Fruit fly (Drosophila melanogaster): ENCODE data around the gene CG32069.

Gene CG32069

DNA sequence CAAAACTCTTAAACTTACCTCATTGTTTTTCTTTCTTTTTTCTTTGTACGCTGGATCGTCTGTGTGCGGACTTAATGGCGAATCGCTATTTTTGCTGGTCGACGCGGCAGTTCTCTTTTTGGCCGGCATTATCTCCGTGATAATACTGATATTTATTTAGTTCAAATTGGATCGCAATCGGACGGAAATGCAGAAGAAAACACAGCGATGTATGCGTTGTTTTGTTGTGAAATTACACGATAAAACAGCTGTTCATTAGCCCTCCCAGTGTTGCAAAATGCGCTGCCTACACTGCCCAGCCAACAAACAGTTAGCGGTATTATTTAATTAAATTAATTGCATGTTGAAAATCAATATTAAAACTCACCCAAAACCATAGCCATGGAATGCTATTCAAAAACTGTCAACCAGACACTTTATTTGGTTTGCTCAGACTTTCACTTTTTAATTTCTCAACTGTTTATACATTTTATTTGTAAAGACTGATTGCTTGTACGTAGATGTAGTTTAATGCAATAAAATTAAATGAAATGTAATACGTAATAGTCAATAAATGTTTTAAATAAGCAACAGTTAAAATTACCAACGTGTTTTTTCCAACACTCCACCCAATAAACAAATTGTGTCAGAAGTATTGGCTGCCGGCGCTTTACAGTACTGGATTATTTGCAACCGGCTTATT is 35.7 kb upstream of the CG32069 start, which contains the start of the genes Irbp18 and APP-BP1 (continued):
- TF ChIP-seq fd3F (GFP tag; optimal IDR thresholded peaks at IDR 0.05) = peak; percentile 91
- TF ChIP-seq pum (GFP tag; optimal IDR thresholded peaks at IDR 0.05) = peak; percentile 93
- peak; percentile 92 for TF ChIP-seq CG18764 (GFP tag; optimal IDR thresholded peaks at IDR 0.05)
- peak; percentile 88 for TF ChIP-seq slbo (GFP tag; IDR thresholded peaks at IDR 0.05)
- peak; percentile 23 for TF ChIP-seq gfzf (GFP tag; optimal IDR thresholded peaks at IDR 0.05)
- TF ChIP-seq CG2678 (tag; optimal IDR thresholded peaks at IDR 0.05) = peak; percentile 95
- no peak for TF ChIP-seq bowl (GFP tag; IDR thresholded peaks at IDR 0.05)
- peak; percentile 50 for TF ChIP-seq CTCF (GFP tag; optimal IDR thresholded peaks at IDR 0.05)
- peak; percentile 74 for TF ChIP-seq Deaf1 (tag; optimal IDR thresholded peaks at IDR 0.05)
- TF ChIP-seq sug (tag; optimal IDR thresholded peaks at IDR 0.05) = peak; percentile 89
- TF ChIP-seq CG31224 (GFP tag; IDR thresholded peaks at IDR 0.05) = peak; percentile 81
- peak; percentile 80; the same call in 1 of the 2 replicates for TF ChIP-seq klu (GFP tag; IDR thresholded peaks at IDR 0.05)
- peak; percentile 82 for TF ChIP-seq CG33557 (GFP tag; optimal IDR thresholded peaks at IDR 0.05)
- peak; percentile 55 for TF ChIP-seq CG7271 (tag; optimal IDR thresholded peaks at IDR 0.05)
- peak; percentile 59; the same call in 1 of the 2 replicates for TF ChIP-seq dimm (GFP tag; IDR thresholded peaks at IDR 0.05)
- TF ChIP-seq CG18619 (GFP tag; optimal IDR thresholded peaks at IDR 0.05) = peak; percentile 95
- no peak for TF ChIP-seq CG7745 (tag; optimal IDR thresholded peaks at IDR 0.05)
- TF ChIP-seq sens-2 (GFP tag; IDR thresholded peaks at IDR 0.05) = peak; percentile 72
- TF ChIP-seq knrl (GFP tag; IDR thresholded peaks at IDR 0.05; ENCODE audit: partially characterized antibody) = no peak
- TF ChIP-seq CG9437 (GFP tag; optimal IDR thresholded peaks at IDR 0.05) = peak; percentile 92
- peak; percentile 99 for TF ChIP-seq Ets65A (GFP tag)
- peak; percentile 66 for TF ChIP-seq CG14667 (GFP tag; IDR thresholded peaks at IDR 0.05)
- TF ChIP-seq CG11456 (GFP tag; IDR thresholded peaks at IDR 0.05) = peak; percentile 87
- peak; percentile 50 for TF ChIP-seq Poxn (GFP tag; IDR thresholded peaks at IDR 0.05)
- peak; percentile 89 for TF ChIP-seq CHES-1-like (GFP tag; optimal IDR thresholded peaks at IDR 0.05)
- peak; percentile 97 for TF ChIP-seq CG2120 (GFP tag; optimal IDR thresholded peaks at IDR 0.05)
- peak; percentile 89 for TF ChIP-seq pnt (GFP tag; optimal IDR thresholded peaks at IDR 0.05)
- peak; percentile 79 for TF ChIP-seq CG8281 (tag; optimal IDR thresholded peaks at IDR 0.05)
- TF ChIP-seq Stat92E (GFP tag; optimal IDR thresholded peaks at IDR 0.05) = peak in 1 of 3 experiments; percentile 30
- TF ChIP-seq CG11093 (GFP tag; IDR thresholded peaks at IDR 0.05) = peak; percentile 71; the same call in 1 of the 3 replicates
- TF ChIP-seq CG11560 (tag; IDR thresholded peaks at IDR 0.05) = peak; percentile 59; the same call in 1 of the 3 replicates
- TF ChIP-seq trem (tag; optimal IDR thresholded peaks at IDR 0.05) = peak; percentile 84
- TF ChIP-seq crp (GFP tag; optimal IDR thresholded peaks at IDR 0.05) = peak; percentile 92 to 95
- no peak for TF ChIP-seq sna (GFP tag; IDR thresholded peaks at IDR 0.05; ENCODE audit: partially characterized antibody)
- peak; percentile 90 for TF ChIP-seq slou (GFP tag; optimal IDR thresholded peaks at IDR 0.05)
- peak; percentile 89 for TF ChIP-seq al (GFP tag; IDR thresholded peaks at IDR 0.05)
- TF ChIP-seq Asciz (GFP tag; optimal IDR thresholded peaks at IDR 0.05) = peak; percentile 89
- TF ChIP-seq CG17912 (GFP tag; optimal IDR thresholded peaks at IDR 0.05) = peak; percentile 47
- peak; percentile 90 for TF ChIP-seq Bdp1 (GFP tag; optimal IDR thresholded peaks at IDR 0.05)
- TF ChIP-seq lbe (GFP tag; optimal IDR thresholded peaks at IDR 0.05) = peak; percentile 92
- no peak for TF ChIP-seq Tbp (GFP tag; optimal IDR thresholded peaks at IDR 0.05)
- peak; percentile 88 for TF ChIP-seq CG6683 (GFP tag; optimal IDR thresholded peaks at IDR 0.05)
- TF ChIP-seq fd64A (GFP tag; optimal IDR thresholded peaks at IDR 0.05) = peak; percentile 81
- TF ChIP-seq Atf-2 (GFP tag; optimal IDR thresholded peaks at IDR 0.05) = peak; percentile 92
- no peak for TF ChIP-seq nerfin-2 (GFP tag; IDR thresholded peaks at IDR 0.05; ENCODE audit: partially characterized antibody)
- peak; percentile 89 for TF ChIP-seq vvl (GFP tag; IDR thresholded peaks at IDR 0.05)
- 0 out of 3 replicates have a peak, but pooled peaks have one; percentile 25 for TF ChIP-seq sr (GFP tag; IDR thresholded peaks at IDR 0.05)
- TF ChIP-seq ap (GFP tag; IDR thresholded peaks at IDR 0.05) = peak; percentile 67
- TF ChIP-seq CG15479 (GFP tag; optimal IDR thresholded peaks at IDR 0.05) = peak; percentile 73
- peak; percentile 95 for TF ChIP-seq CG31441 (GFP tag; IDR thresholded peaks at IDR 0.05)
